Worm (Caenorhabditis elegans) whole organism, L4/young adult: ENCODE results near the gene ubh-3.

ENCODE experiments used
- W03F9.2 ChIP-seq: fragments of 150-350 bp; optimal IDR thresholded peaks from 2 replicates; lab custom pipeline; 2014; ENCODE audit warnings: missing biosample characterization, missing genetic modification characterization
- dao-5 ChIP-seq: sonication (generic microtip); optimal IDR thresholded peaks from 2 replicates; lab custom pipeline; 2016; ENCODE audit warnings: missing genotype, missing genetic modification characterization, moderate library complexity, missing compliant biosample characterization
- him-1 ChIP-seq: sonication (generic microtip); optimal IDR thresholded peaks from 2 replicates; lab custom pipeline; 2016; ENCODE audit warnings: missing genotype, missing genetic modification reagents, missing genetic modification characterization, missing compliant biosample characterization

Gene ubh-3

ce11 chrV:6508703-6509102 lies at the start of gene ubh-3:
ubh-3 (minus strand) TSS chrV:6508803.
- TF ChIP-seq him-1 (tag; lab: Kevin White, UChicago) (no peak), W03F9.2 (tag; lab: Kevin White, UChicago) (no peak), dao-5 (tag; lab: Kevin White, UChicago) (no peak)

- TF ChIP-seq him-1 (tag; lab: Kevin White, UChicago): no peak
- TF ChIP-seq W03F9.2 (tag; lab: Kevin White, UChicago): no peak
- TF ChIP-seq dao-5 (tag; lab: Kevin White, UChicago): no peak
Observed at ce11 chrV:6558103-6558502, 49.5 kb upstream of the ubh-3 start, which contains the start of gene spp-20. spp-20 (minus strand) TSS chrV:6558203.

ce11 chrV:6557035-6557434 lies 48.4 kb upstream of the ubh-3 start, which contains the start of gene spp-27:
spp-27 (minus strand) TSS chrV:6557135.
- TF ChIP-seq W03F9.2 (tag; lab: Kevin White, UChicago) (no peak), dao-5 (tag; lab: Kevin White, UChicago) (no peak), him-1 (tag; lab: Kevin White, UChicago) (no peak)

ce11 chrV:6554308-6554707 lies 45.7 kb upstream of the ubh-3 start, which contains the start of gene K04A8.19:
K04A8.19 (minus strand) TSS chrV:6554408.
- TF ChIP-seq W03F9.2 (tag; lab: Kevin White, UChicago) (no peak), him-1 (tag; lab: Kevin White, UChicago) (no peak), dao-5 (tag; lab: Kevin White, UChicago) (no peak)

- TF ChIP-seq dao-5 (tag; lab: Kevin White, UChicago) (peak; percentile 26), W03F9.2 (tag; lab: Kevin White, UChicago) (no peak)
Observed at ce11 chrV:6551707-6552390, 43.2 kb upstream of the ubh-3 start, which contains the start of gene twk-10. twk-10 (plus strand) TSS chrV:6552340.

ce11 chrV:6549871-6550270 lies 41.3 kb upstream of the ubh-3 start, which contains the start of gene lipl-4:
lipl-4 (plus strand) TSS chrV:6550171.
- TF ChIP-seq him-1 (tag; lab: Kevin White, UChicago): no peak
- TF ChIP-seq dao-5 (tag; lab: Kevin White, UChicago): no peak
- TF ChIP-seq W03F9.2 (tag; lab: Kevin White, UChicago): no peak

ce11 chrV:6549148-6549547 lies 40.5 kb upstream of the ubh-3 start, which contains the start of gene K04A8.20:
K04A8.20 (plus strand) TSS chrV:6549448.
- TF ChIP-seq him-1 (tag; lab: Kevin White, UChicago) (no peak), dao-5 (tag; lab: Kevin White, UChicago) (no peak), W03F9.2 (tag; lab: Kevin White, UChicago) (no peak)

- TF ChIP-seq him-1 (tag; lab: Kevin White, UChicago) (no peak), dao-5 (tag; lab: Kevin White, UChicago) (no peak), W03F9.2 (tag; lab: Kevin White, UChicago) (no peak)
Observed at ce11 chrV:6548309-6548708, 39.7 kb upstream of the ubh-3 start.

ce11 chrV:6546450-6547171 lies 38.0 kb upstream of the ubh-3 start, which contains the start of gene dre-1:
dre-1 (minus strand) TSS chrV:6546500.
- TF ChIP-seq him-1 (tag; lab: Kevin White, UChicago) (no peak), W03F9.2 (tag; lab: Kevin White, UChicago) (no peak), dao-5 (tag; lab: Kevin White, UChicago) (no peak)

ce11 chrV:6544999-6545398 lies 36.4 kb upstream of the ubh-3 start:
- no peak for TF ChIP-seq dao-5 (tag; lab: Kevin White, UChicago)
- TF ChIP-seq him-1 (tag; lab: Kevin White, UChicago): no peak
- TF ChIP-seq W03F9.2 (tag; lab: Kevin White, UChicago): no peak

ce11 chrV:6541875-6542274 lies 33.3 kb upstream of the ubh-3 start:
- TF ChIP-seq W03F9.2 (tag; lab: Kevin White, UChicago) (no peak), dao-5 (tag; lab: Kevin White, UChicago) (no peak), him-1 (tag; lab: Kevin White, UChicago) (no peak)

- no peak for TF ChIP-seq W03F9.2 (tag; lab: Kevin White, UChicago)
- no peak for TF ChIP-seq dao-5 (tag; lab: Kevin White, UChicago)
- TF ChIP-seq him-1 (tag; lab: Kevin White, UChicago): no peak
Observed at ce11 chrV:6538323-6538722, 29.7 kb upstream of the ubh-3 start.

ce11 chrV:6533030-6533429 lies 24.4 kb upstream of the ubh-3 start, which contains the start of gene hpo-26:
hpo-26 (minus strand) TSS chrV:6533060.
- TF ChIP-seq dao-5 (tag; lab: Kevin White, UChicago) (no peak), W03F9.2 (tag; lab: Kevin White, UChicago) (no peak), him-1 (tag; lab: Kevin White, UChicago) (no peak)
